Fruit fly (Drosophila melanogaster) whole organism, embryonic: Measurements from ENCODE around the gene pcm.

Source experiments
- Aef1 ChIP-seq: fragments of 200-800 bp; sonication (Bioruptor generic); IDR thresholded peaks from 3 replicates; pipeline ENCODE4 v1.3.6; 2022; ENCODE audit warnings: missing biosample characterization, missing genetic modification characterization
- Asciz ChIP-seq: fragments of 200-800 bp; sonication (Bioruptor generic); optimal IDR thresholded peaks from 2 replicates; lab custom pipeline; 2017; ENCODE audit warnings: missing biosample characterization, mild to moderate bottlenecking, missing genetic modification characterization, missing genetic modification reagents
- Awh ChIP-seq: fragments of 200-800 bp; sonication (Bioruptor generic); IDR thresholded peaks from 2 replicates; pipeline ENCODE4, ENCODE4 v1.3.6; 2022; ENCODE audit warnings: missing biosample characterization, missing genetic modification characterization
- C15 ChIP-seq: fragments of 200-800 bp; sonication (Bioruptor generic); IDR thresholded peaks from 3 replicates; pipeline ENCODE4 v1.3.6; 2022; ENCODE audit warnings: missing biosample characterization, missing genetic modification characterization
- CG1024 ChIP-seq: fragments of 200-800 bp; sonication (Bioruptor generic); IDR thresholded peaks from 2 replicates; pipeline ENCODE4 v1.3.6; 2022; ENCODE audit warnings: missing biosample characterization, missing genetic modification characterization
- CG11723 ChIP-seq: fragments of 200-800 bp; sonication (Bioruptor generic); optimal IDR thresholded peaks from 2 replicates; lab custom pipeline; 2017; ENCODE audit warnings: missing biosample characterization, mild to moderate bottlenecking, missing genetic modification characterization
- CG13424 ChIP-seq: fragments of 200-800 bp; sonication (Bioruptor generic); optimal IDR thresholded peaks from 2 replicates; lab custom pipeline; 2019; ENCODE audit warnings: missing biosample characterization, mild to moderate bottlenecking, missing genetic modification characterization, moderate library complexity
- CG15011 ChIP-seq: fragments of 200-800 bp; sonication (Bioruptor generic); optimal IDR thresholded peaks from 3 replicates; lab custom pipeline; 2018; ENCODE audit warnings: missing biosample characterization, mild to moderate bottlenecking, missing genetic modification characterization
- CG15073 ChIP-seq: fragments of 200-800 bp; sonication (Bioruptor generic); optimal IDR thresholded peaks from 2 replicates; lab custom pipeline; 2016; ENCODE audit warnings: missing biosample characterization, missing genetic modification characterization
- CG1529 ChIP-seq: fragments of 200-800 bp; sonication (Bioruptor generic); optimal IDR thresholded peaks from 3 replicates; lab custom pipeline; 2018; ENCODE audit warnings: missing biosample characterization, missing genetic modification characterization
- CG15514 ChIP-seq: fragments of 200-800 bp; sonication (Bioruptor generic); optimal IDR thresholded peaks from 3 replicates; lab custom pipeline; 2017; ENCODE audit warnings: missing biosample characterization, missing genetic modification characterization, mild to moderate bottlenecking, moderate library complexity, missing genetic modification reagents
- CG18764 ChIP-seq: fragments of 200-800 bp; sonication (Bioruptor generic); optimal IDR thresholded peaks from 3 replicates; lab custom pipeline; 2016; ENCODE audit warnings: missing biosample characterization, missing genetic modification characterization
- CG2199 ChIP-seq: fragments of 200-800 bp; sonication (Bioruptor generic); IDR thresholded peaks from 3 replicates; pipeline ENCODE4 v1.3.6; 2022; ENCODE audit warnings: missing biosample characterization, missing genetic modification characterization
- CG2202 ChIP-seq: fragments of 200-800 bp; sonication (Bioruptor generic); optimal IDR thresholded peaks from 2 replicates; lab custom pipeline; 2018; ENCODE audit warnings: missing biosample characterization, mild to moderate bottlenecking, missing genetic modification characterization
- CG2678 ChIP-seq: fragments of 200-800 bp; sonication (Bioruptor generic); optimal IDR thresholded peaks from 3 replicates; lab custom pipeline; 2019; ENCODE audit warnings: missing biosample characterization, mild to moderate bottlenecking, missing genetic modification characterization, moderate library complexity
- CG3838 ChIP-seq: fragments of 200-800 bp; sonication (Bioruptor generic); optimal IDR thresholded peaks from 3 replicates; lab custom pipeline; 2016; ENCODE audit warnings: missing biosample characterization, missing genetic modification characterization
- CG3847 ChIP-seq: fragments of 200-800 bp; sonication (Bioruptor generic); IDR thresholded peaks from 2 replicates; pipeline ENCODE4 v1.3.6; 2022; ENCODE audit warnings: missing biosample characterization, missing genetic modification characterization
- CG4404 ChIP-seq: fragments of 200-800 bp; sonication (Bioruptor generic); IDR thresholded peaks from 2 replicates; pipeline ENCODE4 v1.3.6; 2022; ENCODE audit warnings: missing biosample characterization, missing genetic modification characterization
- CG5180 ChIP-seq: fragments of 200-800 bp; sonication (Bioruptor generic); optimal IDR thresholded peaks from 3 replicates; lab custom pipeline; 2017; ENCODE audit warnings: missing biosample characterization, missing genetic modification characterization, mild to moderate bottlenecking, moderate library complexity, missing genetic modification reagents
- CG5245 ChIP-seq: fragments of 200-800 bp; sonication (Bioruptor generic); optimal IDR thresholded peaks from 3 replicates; lab custom pipeline; 2016; ENCODE audit warnings: missing biosample characterization, missing genetic modification characterization
- CG7372 ChIP-seq: fragments of 200-800 bp; sonication (Bioruptor generic); IDR thresholded peaks from 2 replicates; pipeline ENCODE4 v1.3.6; 2022; ENCODE audit warnings: missing biosample characterization, missing genetic modification characterization
- CG7786 ChIP-seq: fragments of 200-800 bp; sonication (Bioruptor generic); optimal IDR thresholded peaks from 2 replicates; lab custom pipeline; 2016; ENCODE audit warnings: missing biosample characterization, missing genetic modification characterization
- CG8944 ChIP-seq: fragments of 200-800 bp; sonication (Bioruptor generic); optimal IDR thresholded peaks from 3 replicates; lab custom pipeline; 2016; ENCODE audit warnings: missing biosample characterization, missing genetic modification characterization
- CG9609 ChIP-seq: fragments of 200-800 bp; sonication (Bioruptor generic); optimal IDR thresholded peaks from 3 replicates; lab custom pipeline; 2016; ENCODE audit warnings: missing biosample characterization, missing genetic modification characterization
- Dfd ChIP-seq, 2 experiments: fragments of >200 bp; optimal IDR thresholded peaks; 2 replicates each; lab custom pipeline; 2017; ENCODE audit warnings: missing biosample characterization in 2 of 2, missing genetic modification characterization in 2 of 2
- Fer2 ChIP-seq: fragments of 200-800 bp; sonication (Bioruptor generic); optimal IDR thresholded peaks from 2 replicates; lab custom pipeline; 2018; ENCODE audit warnings: missing biosample characterization, mild to moderate bottlenecking, missing genetic modification characterization, moderate library complexity
- HHEX ChIP-seq: fragments of 200-800 bp; sonication (Bioruptor generic); optimal IDR thresholded peaks from 3 replicates; lab custom pipeline; 2017; ENCODE audit warnings: missing biosample characterization, mild to moderate bottlenecking, missing genetic modification characterization, missing genetic modification reagents
- Hsf ChIP-seq: fragments of 200-800 bp; sonication (Bioruptor generic); optimal IDR thresholded peaks from 3 replicates; lab custom pipeline; 2016; ENCODE audit warnings: missing biosample characterization, missing genetic modification characterization
- MESR4 ChIP-seq: fragments of 200-800 bp; sonication (Bioruptor generic); optimal IDR thresholded peaks from 2 replicates; lab custom pipeline; 2018; ENCODE audit warnings: missing biosample characterization, mild to moderate bottlenecking, missing genetic modification characterization, moderate library complexity
- MTF-1 ChIP-seq: fragments of 200-800 bp; sonication (Bioruptor generic); optimal IDR thresholded peaks from 2 replicates; lab custom pipeline; 2018; ENCODE audit warnings: missing biosample characterization, mild to moderate bottlenecking, missing genetic modification characterization, borderline replicate concordance
- Optix ChIP-seq: fragments of 200-800 bp; sonication (Bioruptor generic); IDR thresholded peaks from 3 replicates; pipeline ENCODE4 v1.3.6; 2022; ENCODE audit warnings: missing biosample characterization, missing genetic modification characterization
- PHDP ChIP-seq: fragments of 200-800 bp; sonication (Bioruptor generic); optimal IDR thresholded peaks from 3 replicates; lab custom pipeline; 2018; ENCODE audit warnings: missing biosample characterization, mild to moderate bottlenecking, missing genetic modification characterization, moderate library complexity
- ac ChIP-seq: fragments of 200-800 bp; sonication (Bioruptor generic); optimal IDR thresholded peaks from 3 replicates; lab custom pipeline; 2017; ENCODE audit warnings: missing biosample characterization, mild to moderate bottlenecking, missing genetic modification characterization
- ap ChIP-seq: fragments of 200-800 bp; sonication (Bioruptor generic); IDR thresholded peaks from 2 replicates; pipeline ENCODE4 v1.3.6; 2022; ENCODE audit warnings: missing biosample characterization, missing genetic modification characterization
- dati ChIP-seq: fragments of 200-800 bp; sonication (Bioruptor generic); IDR thresholded peaks from 2 replicates; pipeline ENCODE4 v1.3.6; 2022; ENCODE audit warnings: missing biosample characterization, missing genetic modification characterization
- ewg ChIP-seq: fragments of 200-800 bp; sonication (Bioruptor generic); optimal IDR thresholded peaks from 3 replicates; lab custom pipeline; 2017; ENCODE audit warnings: mild to moderate bottlenecking, missing biosample characterization, missing genetic modification reagents, missing genetic modification characterization
- fu2 ChIP-seq: fragments of 200-800 bp; sonication (Bioruptor generic); optimal IDR thresholded peaks from 2 replicates; lab custom pipeline; 2016; ENCODE audit warnings: missing biosample characterization, missing genetic modification characterization
- gsb ChIP-seq: fragments of 200-800 bp; sonication (Bioruptor generic); IDR thresholded peaks from 2 replicates; pipeline ENCODE4 v1.3.6; 2022; ENCODE audit warnings: missing biosample characterization, missing genetic modification characterization
- hkb ChIP-seq, 2 experiments: fragments of 200-800 bp in 1 of 2; fragments of >200 bp in 1 of 2; sonication (Bioruptor generic) in 1 of 2; IDR thresholded peaks in 1 of 2; optimal IDR thresholded peaks in 1 of 2; 2 replicates each; pipeline versions ENCODE4 v1.3.6 to Lab custom; 2017 to 2022; ENCODE audit warnings: missing biosample characterization in 1 of 2, missing genetic modification characterization in 1 of 2
- maf-S ChIP-seq: fragments of 200-800 bp; sonication (Bioruptor generic); optimal IDR thresholded peaks from 2 replicates; lab custom pipeline; 2016; ENCODE audit warnings: missing biosample characterization, missing genetic modification characterization
- nmo ChIP-seq: fragments of 200-800 bp; sonication (Bioruptor generic); optimal IDR thresholded peaks from 2 replicates; lab custom pipeline; 2018; ENCODE audit warnings: missing biosample characterization, mild to moderate bottlenecking, missing genetic modification characterization, moderate library complexity
- oc ChIP-seq: fragments of 200-800 bp; sonication (Bioruptor generic); optimal IDR thresholded peaks from 2 replicates; lab custom pipeline; 2018; ENCODE audit warnings: missing biosample characterization, mild to moderate bottlenecking, missing genetic modification characterization, moderate library complexity
- pzg ChIP-seq: fragments of 200-800 bp; sonication (Bioruptor generic); optimal IDR thresholded peaks from 3 replicates; lab custom pipeline; 2018; ENCODE audit warnings: missing biosample characterization, mild to moderate bottlenecking, missing genetic modification characterization, moderate library complexity
- sob ChIP-seq: fragments of 200-800 bp; sonication (Bioruptor generic); IDR thresholded peaks from 2 replicates; pipeline ENCODE4 v1.3.6; 2022; ENCODE audit warnings: missing biosample characterization, missing genetic modification characterization
- sqz ChIP-seq: fragments of 200-800 bp; sonication (Bioruptor generic); optimal IDR thresholded peaks from 3 replicates; lab custom pipeline; 2018; ENCODE audit warnings: missing biosample characterization, mild to moderate bottlenecking, missing genetic modification characterization
- twi ChIP-seq: fragments of 200-800 bp; optimal IDR thresholded peaks from 2 replicates; lab custom pipeline; 2019; ENCODE audit warnings: missing biosample characterization, mild to moderate bottlenecking, missing genetic modification characterization, moderate library complexity
- wor ChIP-seq: fragments of 200-800 bp; sonication (Bioruptor generic); IDR thresholded peaks from 2 replicates; pipeline ENCODE4 v1.3.6; 2022; ENCODE audit warnings: missing biosample characterization, missing genetic modification characterization

The pcm gene

DNA sequence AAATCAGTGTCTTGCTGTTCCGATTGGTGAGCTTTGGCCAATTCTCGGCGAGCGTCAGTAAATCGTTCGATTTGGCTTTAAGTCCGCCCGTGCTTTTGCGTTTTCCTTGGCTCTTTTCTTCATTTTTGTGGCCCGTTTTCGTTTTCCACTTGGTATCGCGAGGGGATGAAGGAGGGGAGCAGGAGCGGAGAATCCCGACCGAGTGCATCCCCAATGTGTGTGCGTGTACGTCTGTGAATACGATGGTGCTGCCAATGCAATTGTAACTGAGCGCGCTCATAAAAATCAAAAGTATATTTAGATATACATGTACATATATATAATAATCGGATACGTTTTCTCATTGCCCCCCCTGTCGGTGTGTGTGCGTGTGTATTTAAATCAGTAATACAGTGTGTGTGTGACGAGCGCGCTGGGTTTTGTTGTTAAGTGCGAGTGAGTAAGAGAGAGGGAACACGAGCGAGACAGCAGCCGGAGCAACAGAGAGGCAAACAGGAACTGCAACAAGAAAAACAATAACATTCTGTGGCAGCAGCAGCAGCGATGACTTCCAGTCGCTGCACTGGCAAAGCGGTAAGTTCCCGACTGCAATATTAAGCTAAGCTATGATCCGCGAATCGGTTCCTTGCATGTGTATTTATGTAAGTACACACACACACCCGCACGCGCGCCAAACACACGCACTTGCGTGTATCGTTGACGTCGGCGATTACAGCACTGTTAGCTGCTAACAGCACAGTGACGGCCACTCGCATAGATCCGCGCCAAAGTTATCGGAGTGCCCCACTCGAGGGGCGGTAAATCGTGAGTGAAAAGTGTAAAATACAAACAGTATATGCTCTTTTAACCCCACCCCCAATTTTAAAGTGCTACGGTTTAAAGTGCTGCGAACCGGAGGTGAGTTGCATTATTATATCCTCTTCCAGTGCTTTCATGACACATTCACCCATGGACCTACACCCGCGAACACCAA is 4.1 kb upstream of the pcm start (continued):
- TF ChIP-seq Asciz (GFP tag; lab: Kevin White, UChicago) (no peak), sqz (no peak), CG8944 (peak; percentile 37), Hsf (peak; percentile 38), Awh (GFP tag; lab: Robert Waterston, UW) (no peak), ap (GFP tag; lab: Robert Waterston, UW) (peak; percentile 56), hkb (optimal IDR thresholded peaks at IDR 0.05; lab: Kevin White, UChicago) (no peak), hkb (GFP tag; IDR thresholded peaks at IDR 0.05; lab: Robert Waterston, UW) (peak; percentile 60; the same call in 1 of the 2 replicates), CG9609 (GFP tag; lab: Kevin White, UChicago) (peak; percentile 57), CG7786 (GFP tag; lab: Kevin White, UChicago) (peak; percentile 63), Fer2 (peak; percentile 28), PHDP (peak; percentile 52), MTF-1 (GFP tag; lab: Kevin White, UChicago) (peak; percentile 24), CG15514 (GFP tag; lab: Kevin White, UChicago) (peak; percentile 39), sob (GFP tag; lab: Robert Waterston, UW) (peak; percentile 55), CG2202 (tag; lab: Kevin White, UChicago) (no peak), pzg (GFP tag; lab: Kevin White, UChicago) (no peak), dati (GFP tag; lab: Robert Waterston, UW) (no peak), CG11723 (GFP tag; lab: Kevin White, UChicago) (peak; percentile 33), oc (no peak), CG5180 (peak; percentile 58), MESR4 (peak; percentile 70), wor (GFP tag; lab: Robert Waterston, UW) (0 out of 2 replicates have a peak, but pooled peaks have one; percentile 27), CG2199 (no peak), gsb (GFP tag; lab: Robert Waterston, UW) (peak; percentile 53; the same call in 1 of the 2 replicates), ewg (peak; percentile 64), CG15011 (GFP tag; lab: Kevin White, UChicago) (no peak), C15 (no peak), CG3838 (no peak), CG13424 (tag; lab: Kevin White, UChicago) (peak; percentile 71), Optix (GFP tag; lab: Robert Waterston, UW) (peak; percentile 35; the same call in 1 of the 3 replicates), nmo (peak; percentile 56), CG1529 (GFP tag; lab: Kevin White, UChicago) (peak; percentile 25), CG3847 (GFP tag; lab: Robert Waterston, UW) (peak; percentile 51), maf-S (peak; percentile 36), CG4404 (peak; percentile 44; the same call in 1 of the 2 replicates), CG1024 (GFP tag; lab: Robert Waterston, UW) (no peak), CG5245 (GFP tag; lab: Kevin White, UChicago) (no peak), CG7372 (GFP tag; lab: Robert Waterston, UW) (0 out of 2 replicates have a peak, but pooled peaks have one; percentile 20), twi (tag; lab: Kevin White, UChicago) (no peak), CG15073 (GFP tag; lab: Kevin White, UChicago) (peak; percentile 76), CG2678 (tag; lab: Kevin White, UChicago) (peak; percentile 78), Dfd (GFP tag; optimal IDR thresholded peaks at IDR 0.05; lab: Kevin White, UChicago) (no peak), CG18764 (no peak), fu2 (GFP tag; lab: Kevin White, UChicago) (peak; percentile 45), Aef1 (peak; percentile 22; the same call in 1 of the 3 replicates), HHEX (GFP tag; lab: Kevin White, UChicago) (peak; percentile 58), ac (GFP tag; lab: Kevin White, UChicago) (peak; percentile 16)
